Fruit fly (Drosophila melanogaster): ENCODE data around the gene CG14829.

The CG14829 gene

dm6 chr3L:7241217-7241859 is 3.4 kb upstream of the CG14829 start, which contains the start of the genes RpL18 and Neos (continued):
- TF ChIP-seq chinmo (GFP tag; IDR thresholded peaks at IDR 0.05; ENCODE audit: partially characterized antibody): no peak
- peak; percentile 61 for TF ChIP-seq ATbp (GFP tag; optimal IDR thresholded peaks at IDR 0.05)
- TF ChIP-seq lab (GFP tag; optimal IDR thresholded peaks at IDR 0.05): peak; percentile 91
- no peak for TF ChIP-seq hth (optimal IDR thresholded peaks at IDR 0.05)
- TF ChIP-seq CG5245 (GFP tag; optimal IDR thresholded peaks at IDR 0.05): peak; percentile 46
- peak in 1 of 2 experiments; percentile 31 for TF ChIP-seq crp (GFP tag; optimal IDR thresholded peaks at IDR 0.05)
- no peak for TF ChIP-seq CG2129 (GFP tag; IDR thresholded peaks at IDR 0.05; ENCODE audit: partially characterized antibody)
- 0 out of 4 replicates have a peak, but pooled peaks have one; percentile 41 for TF ChIP-seq Dll (GFP tag; IDR thresholded peaks at IDR 0.05; ENCODE audit: partially characterized antibody)
- TF ChIP-seq Dfd (GFP tag; optimal IDR thresholded peaks at IDR 0.05): no peak
- peak; percentile 74; the same call in 2 of the 3 replicates for TF ChIP-seq so (GFP tag; IDR thresholded peaks at IDR 0.05)
- no peak for TF ChIP-seq CG6654 (GFP tag; optimal IDR thresholded peaks at IDR 0.05)
- no peak for TF ChIP-seq danr (GFP tag; IDR thresholded peaks at IDR 0.05)
- peak; percentile 46 for TF ChIP-seq Blimp-1 (GFP tag; optimal IDR thresholded peaks at IDR 0.05)
- TF ChIP-seq hbn (GFP tag; IDR thresholded peaks at IDR 0.05; ENCODE audit: partially characterized antibody): no peak
- TF ChIP-seq eyg (GFP tag; optimal IDR thresholded peaks at IDR 0.05): peak; percentile 86
- TF ChIP-seq trh (GFP tag; optimal IDR thresholded peaks at IDR 0.05): peak; percentile 13
- TF ChIP-seq mld (GFP tag; IDR thresholded peaks at IDR 0.05; ENCODE audit: partially characterized antibody): no peak
- peak; percentile 56 for TF ChIP-seq Hand (GFP tag; optimal IDR thresholded peaks at IDR 0.05)
- peak; percentile 30 for TF ChIP-seq CG10462 (GFP tag; optimal IDR thresholded peaks at IDR 0.05)
- 0 out of 2 replicates have a peak, but pooled peaks have one; percentile 16 for TF ChIP-seq CG13287 (GFP tag; IDR thresholded peaks at IDR 0.05; ENCODE audit: partially characterized antibody)
- peak; percentile 84 for TF ChIP-seq nau (GFP tag; optimal IDR thresholded peaks at IDR 0.05)
- TF ChIP-seq CG12236 (GFP tag; optimal IDR thresholded peaks at IDR 0.05): peak; percentile 70
- peak; percentile 53 for TF ChIP-seq CG1603 (tag; optimal IDR thresholded peaks at IDR 0.05)
- peak; percentile 50 for TF ChIP-seq CG9437 (GFP tag; optimal IDR thresholded peaks at IDR 0.05)
- no peak for TF ChIP-seq CG6272 (GFP tag; IDR thresholded peaks at IDR 0.05)
- peak; percentile 39; the same call in 1 of the 2 replicates for TF ChIP-seq esg (GFP tag; conservative IDR thresholded peaks at IDR 0.05)
- peak; percentile 41 for TF ChIP-seq CG11723 (GFP tag; optimal IDR thresholded peaks at IDR 0.05)
- peak; percentile 77 for TF ChIP-seq CG13624 (GFP tag; optimal IDR thresholded peaks at IDR 0.05)
- TF ChIP-seq nerfin-1 (tag; optimal IDR thresholded peaks at IDR 0.05): peak; percentile 57
- TF ChIP-seq jumu (GFP tag; optimal IDR thresholded peaks at IDR 0.05): peak; percentile 3
- no peak for TF ChIP-seq oc (tag; optimal IDR thresholded peaks at IDR 0.05)
- peak; percentile 44 for TF ChIP-seq zfh1 (GFP tag; IDR thresholded peaks at IDR 0.05)
- peak; percentile 71 for TF ChIP-seq CG33557 (GFP tag; optimal IDR thresholded peaks at IDR 0.05)
- TF ChIP-seq CG1602 (GFP tag; optimal IDR thresholded peaks at IDR 0.05): peak; percentile 55
- TF ChIP-seq CG8765 (GFP tag; IDR thresholded peaks at IDR 0.05): no peak
- TF ChIP-seq B-H2 (GFP tag; optimal IDR thresholded peaks at IDR 0.05): peak; percentile 78
- TF ChIP-seq CG12744 (GFP tag; optimal IDR thresholded peaks at IDR 0.05): peak; percentile 51
- no peak for TF ChIP-seq CG17568 (GFP tag; optimal IDR thresholded peaks at IDR 0.05)
- TF ChIP-seq CG7963 (GFP tag; IDR thresholded peaks at IDR 0.05; ENCODE audit: partially characterized antibody): no peak
- TF ChIP-seq CG6254 (GFP tag; optimal IDR thresholded peaks at IDR 0.05): peak; percentile 62
- TF ChIP-seq NC2β (GFP tag; optimal IDR thresholded peaks at IDR 0.05): peak; percentile 92
- peak; percentile 68 for TF ChIP-seq gsb-n (tag; optimal IDR thresholded peaks at IDR 0.05)
- TF ChIP-seq luna (GFP tag; optimal IDR thresholded peaks at IDR 0.05): peak; percentile 36
- TF ChIP-seq lov (optimal IDR thresholded peaks at IDR 0.05): no peak
- TF ChIP-seq lov (GFP tag; IDR thresholded peaks at IDR 0.05): peak; percentile 79; the same call in 2 of the 3 replicates
- TF ChIP-seq nmo (GFP tag; optimal IDR thresholded peaks at IDR 0.05): peak; percentile 72
- peak; percentile 75 for TF ChIP-seq Asciz (GFP tag; optimal IDR thresholded peaks at IDR 0.05)
- peak; percentile 35 for TF ChIP-seq Spps (tag; optimal IDR thresholded peaks at IDR 0.05)
